Worm (Caenorhabditis elegans): ENCODE results near the gene nhr-175.

- TF ChIP-seq unc-62 (GFP tag; optimal IDR thresholded peaks at IDR 0.05) = no peak
- TF ChIP-seq ztf-11 (tag; optimal IDR thresholded peaks at IDR 0.05) = no peak
- TF ChIP-seq ceh-82 (tag; optimal IDR thresholded peaks at IDR 0.05) = no peak
- no peak for TF ChIP-seq unc-39 (tag; optimal IDR thresholded peaks at IDR 0.05)
- no peak for TF ChIP-seq nhr-129 (tag; optimal IDR thresholded peaks at IDR 0.05)
Observed at ce11 chrV:13822752-13823151, 43.7 kb upstream of the nhr-175 start, which contains the start of gene hpo-31.
